Worm (Caenorhabditis elegans) whole organism, young adult: ENCODE results near the gene sri-63.
A peak's percentile ranks its signal among the peaks of the same experiment; 100 is the strongest.

Experiments
- B0261.1 ChIP-seq: sonication (generic microtip); optimal IDR thresholded peaks from 2 replicates; lab custom pipeline; 2016; ENCODE audit warnings: mild to moderate bottlenecking, missing genetic modification characterization, moderate library complexity, missing compliant biosample characterization
- F23B12.7 ChIP-seq: sonication (generic microtip); optimal IDR thresholded peaks from 2 replicates; lab custom pipeline; 2017; ENCODE audit warnings: missing genetic modification characterization, mild to moderate bottlenecking, missing compliant biosample characterization, antibody characterized with exemption, moderate library complexity; ENCODE audit not compliant: insufficient read depth
- F39B2.1 ChIP-seq: fragments of 200-800 bp; sonication (Bioruptor generic); IDR thresholded peaks from 2 replicates; pipeline ENCODE4 v1.3.6; 2022; ENCODE audit warnings: missing genetic modification reagents, missing genetic modification characterization, missing compliant biosample characterization
- T07F8.4 ChIP-seq: sonication (generic microtip); optimal IDR thresholded peaks from 2 replicates; lab custom pipeline; 2016; ENCODE audit warnings: mild to moderate bottlenecking, missing genetic modification characterization, moderate library complexity, missing compliant biosample characterization
- T26A5.8 ChIP-seq: sonication (generic microtip); optimal IDR thresholded peaks from 2 replicates; lab custom pipeline; 2016; ENCODE audit warnings: missing genetic modification characterization, missing compliant biosample characterization
- Y79H2A.3 ChIP-seq: fragments of 200-800 bp; sonication (Bioruptor generic); conservative IDR thresholded peaks from 2 replicates; pipeline ENCODE4 v1.3.6; 2022; ENCODE audit warnings: missing genetic modification reagents, missing genetic modification characterization, missing compliant biosample characterization
- attf-3 ChIP-seq: fragments of 200-800 bp; sonication (Bioruptor generic); conservative IDR thresholded peaks from 2 replicates; pipeline ENCODE4 v1.3.6; 2022; ENCODE audit warnings: missing genetic modification reagents, missing genetic modification characterization, missing compliant biosample characterization
- attf-5 ChIP-seq: fragments of 200-800 bp; sonication (Bioruptor generic); optimal IDR thresholded peaks from 2 replicates; lab custom pipeline; 2018; ENCODE audit warnings: mild to moderate bottlenecking, missing genetic modification characterization, missing compliant biosample characterization
- bed-1 ChIP-seq: fragments of 200-800 bp; sonication (Bioruptor generic); IDR thresholded peaks from 2 replicates; pipeline ENCODE4 v1.3.6; 2022; ENCODE audit warnings: missing genetic modification reagents, missing genetic modification characterization, missing compliant biosample characterization
- ccch-3 ChIP-seq: fragments of 200-800 bp; sonication (Bioruptor generic); optimal IDR thresholded peaks from 2 replicates; lab custom pipeline; 2018; ENCODE audit warnings: mild to moderate bottlenecking, missing genetic modification characterization, missing compliant biosample characterization
- ceh-40 ChIP-seq: fragments of 200-800 bp; sonication (Bioruptor generic); IDR thresholded peaks from 2 replicates; pipeline ENCODE4 v1.3.6; 2022; ENCODE audit warnings: missing genetic modification characterization, missing compliant biosample characterization
- die-1 ChIP-seq: sonication (generic microtip); optimal IDR thresholded peaks from 2 replicates; lab custom pipeline; 2016; ENCODE audit warnings: missing genotype, mild to moderate bottlenecking, missing genetic modification characterization, missing compliant biosample characterization
- dox-1 ChIP-seq: fragments of 200-800 bp; sonication (Bioruptor generic); IDR thresholded peaks from 2 replicates; pipeline ENCODE4 v1.3.6; 2022; ENCODE audit warnings: missing genetic modification reagents, missing genetic modification characterization, missing compliant biosample characterization
- hmg-1.2 ChIP-seq: fragments of 200-800 bp; sonication (Bioruptor generic); IDR thresholded peaks from 2 replicates; pipeline ENCODE4 v1.3.6; 2022; ENCODE audit warnings: missing genetic modification reagents, missing genetic modification characterization, missing compliant biosample characterization
- hmg-20 ChIP-seq: fragments of 200-800 bp; sonication (Bioruptor generic); IDR thresholded peaks from 2 replicates; pipeline ENCODE4 v1.3.6; 2022; ENCODE audit warnings: missing genetic modification reagents, missing genetic modification characterization, missing compliant biosample characterization
- lag-1 ChIP-seq: fragments of 200-800 bp; sonication (Bioruptor generic); IDR thresholded peaks from 2 replicates; pipeline ENCODE4 v1.3.6; 2022; ENCODE audit warnings: missing genetic modification reagents, missing genetic modification characterization, missing compliant biosample characterization
- let-526 ChIP-seq: fragments of 200-800 bp; sonication (Bioruptor generic); IDR thresholded peaks from 2 replicates; pipeline ENCODE4 v1.3.6; 2022; ENCODE audit warnings: missing genetic modification reagents, missing genetic modification characterization, missing compliant biosample characterization
- lin-54 ChIP-seq: fragments of 200-800 bp; sonication (Bioruptor generic); optimal IDR thresholded peaks from 2 replicates; lab custom pipeline; 2018; ENCODE audit warnings: mild to moderate bottlenecking, missing genetic modification characterization, missing compliant biosample characterization
- lsy-27 ChIP-seq: sonication (generic microtip); optimal IDR thresholded peaks from 2 replicates; lab custom pipeline; 2017; ENCODE audit warnings: missing genetic modification characterization, mild to moderate bottlenecking, missing compliant biosample characterization, antibody characterized with exemption, missing genotype, borderline replicate concordance; ENCODE audit not compliant: insufficient read depth
- madf-3 ChIP-seq: fragments of 200-800 bp; sonication (Bioruptor generic); IDR thresholded peaks from 2 replicates; pipeline ENCODE4 v1.3.6; 2022; ENCODE audit warnings: missing genetic modification reagents, missing genetic modification characterization, missing compliant biosample characterization
- madf-8 ChIP-seq: fragments of 200-800 bp; sonication (Bioruptor generic); conservative IDR thresholded peaks from 2 replicates; pipeline ENCODE4 v1.3.6; 2022; ENCODE audit warnings: missing genetic modification reagents, missing genetic modification characterization, missing compliant biosample characterization
- mel-28 ChIP-seq: sonication (generic microtip); optimal IDR thresholded peaks from 2 replicates; lab custom pipeline; 2016; ENCODE audit warnings: borderline replicate concordance, mild to moderate bottlenecking, missing genetic modification characterization, missing compliant biosample characterization
- mxl-1 ChIP-seq: sonication (generic microtip); optimal IDR thresholded peaks from 2 replicates; lab custom pipeline; 2016; ENCODE audit warnings: missing genetic modification characterization, missing compliant biosample characterization
- nhr-27 ChIP-seq: fragments of 200-800 bp; sonication (Bioruptor generic); optimal IDR thresholded peaks from 2 replicates; lab custom pipeline; 2018; ENCODE audit warnings: mild to moderate bottlenecking, missing genetic modification characterization, moderate library complexity, missing compliant biosample characterization
- nhr-90 ChIP-seq: sonication (generic microtip); optimal IDR thresholded peaks from 2 replicates; lab custom pipeline; 2016; ENCODE audit warnings: missing genotype, mild to moderate bottlenecking, missing genetic modification characterization, missing compliant biosample characterization
- pha-4 ChIP-seq: fragments of 150-350 bp; sonication (generic microtip); optimal IDR thresholded peaks from 2 replicates; lab custom pipeline; 2014; ENCODE audit warnings: missing biosample characterization, missing genetic modification reagents, missing genetic modification characterization
- rcor-1 ChIP-seq: fragments of 200-800 bp; sonication (Bioruptor generic); IDR thresholded peaks from 2 replicates; pipeline ENCODE4 v1.3.6; 2022; ENCODE audit warnings: missing genetic modification reagents, missing genetic modification characterization, missing compliant biosample characterization
- rpc-1 ChIP-seq, 2 experiments: fragments of 150-350 bp in 1 of 2; sonication (generic microtip) in 1 of 2; optimal IDR thresholded peaks; 2 replicates each; lab custom pipeline; 2014 to 2018; ENCODE audit warnings: missing biosample characterization in 1 of 2, missing genetic modification characterization in 1 of 2, missing genetic modification reagents in 1 of 2, missing genotype in 1 of 2
- tbp1 ChIP-seq: fragments of 200-800 bp; sonication (Bioruptor generic); optimal IDR thresholded peaks from 2 replicates; lab custom pipeline; 2018; ENCODE audit warnings: mild to moderate bottlenecking, missing genetic modification characterization, missing compliant biosample characterization
- unc-130 ChIP-seq: sonication (generic microtip); optimal IDR thresholded peaks from 2 replicates; lab custom pipeline; 2016; ENCODE audit warnings: missing genetic modification reagents, missing genetic modification characterization, missing compliant biosample characterization
- zfh-2 ChIP-seq: fragments of 200-800 bp; sonication (Bioruptor generic); conservative IDR thresholded peaks from 2 replicates; pipeline ENCODE4 v1.3.6; 2022; ENCODE audit warnings: missing genetic modification reagents, missing genetic modification characterization, missing compliant biosample characterization
- ztf-18 ChIP-seq: sonication (generic microtip); optimal IDR thresholded peaks from 2 replicates; lab custom pipeline; 2016; ENCODE audit warnings: missing genotype, mild to moderate bottlenecking, missing genetic modification characterization, missing compliant biosample characterization
- ztf-22 ChIP-seq: fragments of 200-800 bp; sonication (Bioruptor generic); optimal IDR thresholded peaks from 2 replicates; lab custom pipeline; 2018; ENCODE audit warnings: mild to moderate bottlenecking, missing genetic modification characterization, moderate library complexity, missing compliant biosample characterization
- ztf-28 ChIP-seq: fragments of 200-800 bp; sonication (Bioruptor generic); IDR thresholded peaks from 2 replicates; pipeline ENCODE4 v1.3.6; 2022; ENCODE audit warnings: missing genetic modification reagents, missing genetic modification characterization, missing compliant biosample characterization
- ztf-6 ChIP-seq: fragments of 200-800 bp; sonication (Bioruptor generic); IDR thresholded peaks from 2 replicates; pipeline ENCODE4 v1.3.6; 2022; ENCODE audit warnings: missing genetic modification reagents, missing genetic modification characterization, missing compliant biosample characterization

The sri-63 gene

DNA sequence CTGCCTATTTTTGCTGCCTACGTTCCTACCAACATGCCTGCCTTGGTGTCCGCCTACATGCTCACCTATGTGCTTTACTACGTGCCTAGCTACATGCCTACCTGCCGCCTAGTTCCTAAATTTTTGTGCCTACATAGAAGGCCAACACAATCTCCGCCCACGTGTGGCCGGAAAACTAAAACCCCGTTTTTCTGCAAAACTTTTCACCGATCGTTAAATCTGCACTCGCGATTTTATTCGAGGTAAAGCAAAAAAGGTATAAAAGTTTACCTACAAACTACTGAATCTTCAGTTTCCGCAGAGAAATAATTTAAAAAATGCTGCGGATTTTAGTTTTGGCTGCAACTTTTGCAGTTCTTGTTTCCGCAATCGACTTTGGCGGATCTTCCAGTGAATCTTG, 37.8 kb upstream of the sri-63 start, which contains the start of gene clec-124:
clec-124 (plus strand) TSS at position 301 of the 400 bp plus-strand sequence.
- no peak for TF ChIP-seq rcor-1 (GFP tag; lab: Robert Waterston, UW)
- TF ChIP-seq nhr-90 (tag; lab: Kevin White, UChicago) = no peak

ce11 chrII:3250195-3250594, 37.0 kb upstream of the sri-63 start:
- TF ChIP-seq ztf-22 = no peak
- TF ChIP-seq ztf-28 (GFP tag; lab: Robert Waterston, UW) = no peak
- TF ChIP-seq mel-28 (tag; lab: Kevin White, UChicago) = no peak
- no peak for TF ChIP-seq ceh-40
- TF ChIP-seq unc-130 = no peak
- no peak for TF ChIP-seq ztf-6 (GFP tag; lab: Robert Waterston, UW)
- peak; percentile 74 for TF ChIP-seq zfh-2 (GFP tag; lab: Robert Waterston, UW)

ce11 chrII:3251782-3252181, 35.4 kb upstream of the sri-63 start:
- TF ChIP-seq dox-1 (GFP tag; lab: Robert Waterston, UW) (no peak), pha-4 (no peak)

- no peak for TF ChIP-seq madf-3 (GFP tag; lab: Robert Waterston, UW)
- no peak for TF ChIP-seq hmg-20 (GFP tag; lab: Robert Waterston, UW)
- no peak for TF ChIP-seq mxl-1
- no peak for TF ChIP-seq attf-5
- TF ChIP-seq T26A5.8 (tag; lab: Kevin White, UChicago) = no peak
- no peak for TF ChIP-seq bed-1 (GFP tag; lab: Robert Waterston, UW)
- TF ChIP-seq madf-8 = no peak
- no peak for TF ChIP-seq F39B2.1 (GFP tag; lab: Robert Waterston, UW)
- TF ChIP-seq T07F8.4 = no peak
- no peak for TF ChIP-seq dox-1 (GFP tag; lab: Robert Waterston, UW)
- TF ChIP-seq lsy-27 (tag; lab: Kevin White, UChicago) = no peak
- no peak for TF ChIP-seq let-526 (GFP tag; lab: Robert Waterston, UW)
- no peak for TF ChIP-seq die-1 (tag; lab: Kevin White, UChicago)
Observed at ce11 chrII:3259254-3259653, 27.9 kb upstream of the sri-63 start, which contains the start of gene gcy-19. Gene gcy-19 (minus strand): TSS chrII:3259354.

DNA sequence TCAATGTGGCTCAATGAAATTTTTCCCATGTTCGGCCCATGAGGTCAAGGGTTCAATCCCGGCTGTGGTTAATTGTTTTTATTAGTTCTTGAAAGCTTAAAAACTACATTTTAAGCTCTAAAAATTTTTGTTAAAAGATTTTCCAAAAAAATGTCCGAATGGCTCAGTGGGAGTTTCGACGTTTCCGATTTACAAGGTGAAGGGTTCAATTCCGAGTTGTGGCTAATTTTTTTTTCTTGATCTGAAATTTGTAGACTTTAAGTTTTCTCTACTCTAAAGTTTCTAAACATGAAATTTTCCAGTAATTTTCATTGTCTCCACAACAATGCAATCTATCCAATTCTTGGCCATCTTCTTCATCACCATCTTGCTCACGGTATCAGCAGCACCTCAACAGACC, 24.7 kb upstream of the sri-63 start, which contains the start of gene F02E11.2:
F02E11.2 (plus strand) TSS at position 301 of the 400 bp plus-strand sequence.
- TF ChIP-seq lin-54 = no peak
- TF ChIP-seq rpc-1 (optimal IDR thresholded peaks at IDR 0.05; lab: Kevin White, UChicago) = no peak
- TF ChIP-seq rpc-1 (tag; optimal IDR thresholded peaks at IDR 0.05; lab: Kevin White, UChicago) = peak; percentile 33

DNA sequence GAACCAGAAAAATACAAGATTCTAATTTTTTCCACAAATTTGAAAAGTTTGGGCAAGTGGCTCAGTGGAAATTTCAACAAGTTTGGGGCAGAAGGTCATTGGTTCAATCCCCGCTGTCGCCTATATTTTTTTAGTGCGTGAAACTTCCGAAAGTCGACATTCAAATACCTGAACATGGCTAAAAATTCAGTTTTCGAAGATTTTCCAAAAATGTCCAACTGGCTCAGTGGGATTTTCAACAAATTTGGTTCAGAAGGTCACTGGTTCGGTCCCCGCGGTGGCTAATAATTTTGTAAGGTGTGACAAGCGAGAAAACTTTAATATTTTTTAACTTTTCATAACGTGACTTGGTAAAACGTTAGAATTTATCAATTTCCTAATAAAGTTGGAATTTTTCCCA, 22.5 kb upstream of the sri-63 start:
- TF ChIP-seq tbp1 (GFP tag; lab: Kevin White, UChicago) (peak; percentile 67), B0261.1 (tag; lab: Kevin White, UChicago) (peak; percentile 44), rpc-1 (optimal IDR thresholded peaks at IDR 0.05; lab: Kevin White, UChicago) (no peak), rpc-1 (tag; optimal IDR thresholded peaks at IDR 0.05; lab: Kevin White, UChicago) (peak; percentile 58), T26A5.8 (tag; lab: Kevin White, UChicago) (no peak)

- TF ChIP-seq bed-1 (GFP tag; lab: Robert Waterston, UW) (no peak), ccch-3 (no peak), hmg-1.2 (GFP tag; lab: Robert Waterston, UW) (no peak), attf-5 (no peak), F23B12.7 (tag; lab: Kevin White, UChicago) (no peak), Y79H2A.3 (GFP tag; lab: Robert Waterston, UW) (no peak), nhr-27 (no peak), attf-3 (GFP tag; lab: Robert Waterston, UW) (no peak), lag-1 (no peak), ztf-18 (no peak)
Observed at ce11 chrII:3267365-3267764, 19.8 kb upstream of the sri-63 start, which contains the start of gene F02E11.7. Gene F02E11.7 (plus strand): TSS chrII:3267665.
